Worm (Caenorhabditis elegans) whole organism, L1 larva: ENCODE results near the gene sru-21.

Source experiments
- C34B4.2 ChIP-seq: sonication (generic microtip); optimal IDR thresholded peaks from 2 replicates; lab custom pipeline; 2017; ENCODE audit warnings: mild to moderate bottlenecking, missing genetic modification characterization, missing compliant biosample characterization
- F16B12.6 ChIP-seq: fragments of 150-350 bp; optimal IDR thresholded peaks from 2 replicates; lab custom pipeline; 2014; ENCODE audit warnings: missing biosample characterization, missing genetic modification characterization
- ama-1 ChIP-seq: fragments of 150-350 bp; optimal IDR thresholded peaks from 2 replicates; lab custom pipeline; 2014
- ceh-8 ChIP-seq: fragments of 200-800 bp; sonication (Bioruptor generic); optimal IDR thresholded peaks from 2 replicates; lab custom pipeline; 2018; ENCODE audit warnings: mild to moderate bottlenecking, missing genetic modification characterization, moderate library complexity, missing compliant biosample characterization
- ceh-82 ChIP-seq, 3 experiments: fragments of 150-350 bp in 1 of 3; sonication (generic microtip) in 2 of 3; optimal IDR thresholded peaks; 2 replicates each; lab custom pipeline; 2014 to 2017; ENCODE audit warnings: missing biosample characterization in 3 of 3, missing genetic modification characterization in 3 of 3
- ceh-90 ChIP-seq: sonication (generic microtip); optimal IDR thresholded peaks from 2 replicates; lab custom pipeline; 2016; ENCODE audit warnings: missing genetic modification characterization, missing compliant biosample characterization
- egl-27 ChIP-seq, 2 experiments: fragments of 150-350 bp in 1 of 2; sonication (generic microtip); optimal IDR thresholded peaks; 3 replicates each; lab custom pipeline; 2017 to 2018; ENCODE audit warnings: missing biosample characterization in 2 of 2, missing genetic modification characterization in 2 of 2, missing genetic modification reagents in 2 of 2
- ets-5 ChIP-seq: fragments of 200-800 bp; sonication (Bioruptor generic); IDR thresholded peaks from 2 replicates; pipeline ENCODE4 v1.3.6; 2022; ENCODE audit warnings: missing genetic modification characterization, missing compliant biosample characterization
- fkh-4 ChIP-seq: sonication (generic microtip); optimal IDR thresholded peaks from 2 replicates; lab custom pipeline; 2016; ENCODE audit warnings: missing compliant biosample characterization, missing genetic modification characterization, borderline replicate concordance
- hlh-17 ChIP-seq: fragments of 200-800 bp; sonication (Bioruptor generic); optimal IDR thresholded peaks from 2 replicates; lab custom pipeline; 2018; ENCODE audit warnings: missing genetic modification characterization, mild to moderate bottlenecking, missing compliant biosample characterization, moderate library complexity, borderline replicate concordance
- hpl-2 ChIP-seq: fragments of 150-350 bp; optimal IDR thresholded peaks from 2 replicates; lab custom pipeline; 2014; ENCODE audit warnings: missing biosample characterization, missing genetic modification reagents, missing genetic modification characterization
- irx-1 ChIP-seq: sonication (generic microtip); optimal IDR thresholded peaks from 2 replicates; lab custom pipeline; 2016; ENCODE audit warnings: missing genetic modification characterization, missing compliant biosample characterization
- lin-13 ChIP-seq: fragments of 150-350 bp; optimal IDR thresholded peaks from 2 replicates; lab custom pipeline; 2014; ENCODE audit warnings: missing biosample characterization, missing genetic modification reagents, missing genetic modification characterization
- lin-14 ChIP-seq: fragments of 200-800 bp; sonication (Bioruptor generic); optimal IDR thresholded peaks from 2 replicates; lab custom pipeline; 2018; ENCODE audit warnings: mild to moderate bottlenecking, missing genetic modification characterization, moderate library complexity, missing compliant biosample characterization
- lin-39 ChIP-seq: fragments of 150-350 bp; optimal IDR thresholded peaks from 2 replicates; lab custom pipeline; 2014; ENCODE audit warnings: missing biosample characterization, missing genetic modification reagents, missing genetic modification characterization
- lsy-2 ChIP-seq, 2 experiments: fragments of 150-350 bp; optimal IDR thresholded peaks; 2 replicates each; lab custom pipeline; 2014; ENCODE audit warnings: missing biosample characterization in 2 of 2, missing genetic modification characterization in 2 of 2
- mab-9 ChIP-seq: fragments of 200-800 bp; sonication (Bioruptor generic); IDR thresholded peaks from 2 replicates; pipeline ENCODE4 v1.3.6; 2022; ENCODE audit warnings: missing genetic modification reagents, missing genetic modification characterization, missing compliant biosample characterization
- mdl-1 ChIP-seq, 2 experiments: fragments of 150-350 bp; optimal IDR thresholded peaks; 2 replicates each; lab custom pipeline; 2014 to 2017; ENCODE audit warnings: missing biosample characterization in 2 of 2, missing genetic modification characterization in 2 of 2, inconsistent platforms in 1 of 2
- mef-2 ChIP-seq: fragments of 150-350 bp; optimal IDR thresholded peaks from 2 replicates; lab custom pipeline; 2014; ENCODE audit warnings: missing biosample characterization, missing genetic modification characterization
- nhr-12 ChIP-seq: sonication (generic microtip); optimal IDR thresholded peaks from 2 replicates; lab custom pipeline; 2017; ENCODE audit warnings: missing biosample characterization, missing genetic modification characterization
- nhr-19 ChIP-seq: fragments of 200-800 bp; sonication (Bioruptor generic); conservative IDR thresholded peaks from 2 replicates; pipeline ENCODE4 v1.3.6; 2022; ENCODE audit warnings: missing genetic modification characterization, missing compliant biosample characterization
- nhr-20 ChIP-seq: sonication (generic microtip); optimal IDR thresholded peaks from 2 replicates; lab custom pipeline; 2016; ENCODE audit warnings: mild to moderate bottlenecking, missing genetic modification characterization, missing compliant biosample characterization
- nhr-237 ChIP-seq: fragments of 150-350 bp; optimal IDR thresholded peaks from 2 replicates; lab custom pipeline; 2014; ENCODE audit warnings: missing biosample characterization, missing genetic modification characterization
- nhr-47 ChIP-seq: sonication (generic microtip); optimal IDR thresholded peaks from 2 replicates; lab custom pipeline; 2016; ENCODE audit warnings: mild to moderate bottlenecking, missing genetic modification characterization, moderate library complexity, missing compliant biosample characterization
- nhr-76 ChIP-seq: sonication (generic microtip); optimal IDR thresholded peaks from 2 replicates; lab custom pipeline; 2017; ENCODE audit warnings: missing biosample characterization, missing genetic modification characterization
- nhr-85 ChIP-seq: sonication (generic microtip); peaks from one replicate; lab custom pipeline; 2016; ENCODE audit warnings: missing genetic modification characterization, inconsistent platforms, missing compliant biosample characterization
- nhr-90 ChIP-seq: sonication (generic microtip); optimal IDR thresholded peaks from 2 replicates; lab custom pipeline; 2016; ENCODE audit warnings: mild to moderate bottlenecking, missing genetic modification characterization, missing compliant biosample characterization; ENCODE audit not compliant: poor library complexity
- pag-3 ChIP-seq: sonication (generic microtip); optimal IDR thresholded peaks from 2 replicates; lab custom pipeline; 2017; ENCODE audit warnings: missing genetic modification characterization, mild to moderate bottlenecking, missing compliant biosample characterization, antibody characterized with exemption, borderline replicate concordance; ENCODE audit not compliant: insufficient read depth
- pax-3 ChIP-seq: fragments of 200-800 bp; sonication (Bioruptor generic); optimal IDR thresholded peaks from 2 replicates; lab custom pipeline; 2018; ENCODE audit warnings: mild to moderate bottlenecking, missing genetic modification characterization, moderate library complexity, missing compliant biosample characterization
- rnt-1 ChIP-seq: sonication (generic microtip); optimal IDR thresholded peaks from 2 replicates; lab custom pipeline; 2016; ENCODE audit warnings: mild to moderate bottlenecking, missing genetic modification characterization, moderate library complexity, missing compliant biosample characterization
- snpc-4 ChIP-seq: fragments of 150-350 bp; optimal IDR thresholded peaks from 2 replicates; lab custom pipeline; 2014; ENCODE audit warnings: missing biosample characterization, missing genetic modification characterization
- sox-4 ChIP-seq: sonication (generic microtip); optimal IDR thresholded peaks from 2 replicates; lab custom pipeline; 2016; ENCODE audit warnings: missing genetic modification characterization, missing compliant biosample characterization
- sup-37 ChIP-seq: fragments of 200-800 bp; sonication (Bioruptor generic); optimal IDR thresholded peaks from 2 replicates; lab custom pipeline; 2018; ENCODE audit warnings: mild to moderate bottlenecking, missing genetic modification characterization, missing compliant biosample characterization
- unc-30 ChIP-seq: sonication (generic microtip); optimal IDR thresholded peaks from 2 replicates; lab custom pipeline; 2017; ENCODE audit warnings: missing biosample characterization, missing genetic modification characterization
- vab-15 ChIP-seq: sonication (generic microtip); optimal IDR thresholded peaks from 2 replicates; lab custom pipeline; 2017; ENCODE audit warnings: missing genotype, mild to moderate bottlenecking, missing genetic modification characterization, missing compliant biosample characterization
- ztf-11 ChIP-seq, 2 experiments: sonication (generic microtip); optimal IDR thresholded peaks; 2 replicates each; lab custom pipeline; 2016 to 2017; ENCODE audit warnings: missing genetic modification characterization in 2 of 2, missing biosample characterization in 1 of 2, missing compliant biosample characterization in 1 of 2
- ztf-4 ChIP-seq: fragments of 150-350 bp; optimal IDR thresholded peaks from 2 replicates; lab custom pipeline; 2014; ENCODE audit warnings: missing biosample characterization, missing genetic modification characterization

sru-21 gene

ce11 chrIV:13623533-13623932, 3.0 kb upstream of the sru-21 start, which contains the start of gene C08F11.1:
Gene C08F11.1 (plus strand): TSS chrIV:13623833.
- TF ChIP-seq sup-37 (GFP tag; lab: Kevin White, UChicago) (no peak), pag-3 (tag; lab: Kevin White, UChicago) (no peak), nhr-76 (tag; lab: Kevin White, UChicago) (no peak), ceh-8 (no peak), fkh-4 (no peak), mdl-1 (tag; optimal IDR thresholded peaks at IDR 0.05; lab: Kevin White, UChicago) (no peak), nhr-90 (tag; lab: Kevin White, UChicago) (no peak), ceh-90 (no peak), lin-13 (GFP tag; lab: Kevin White, UChicago) (no peak), ama-1 (lab: Kevin White, UChicago) (no peak), ztf-11 (tag; optimal IDR thresholded peaks at IDR 0.05; lab: Kevin White, UChicago) (no peak), F16B12.6 (tag; lab: Kevin White, UChicago) (no peak), irx-1 (no peak), C34B4.2 (no peak), hlh-17 (no peak), lin-14 (GFP tag; lab: Kevin White, UChicago) (no peak)

DNA sequence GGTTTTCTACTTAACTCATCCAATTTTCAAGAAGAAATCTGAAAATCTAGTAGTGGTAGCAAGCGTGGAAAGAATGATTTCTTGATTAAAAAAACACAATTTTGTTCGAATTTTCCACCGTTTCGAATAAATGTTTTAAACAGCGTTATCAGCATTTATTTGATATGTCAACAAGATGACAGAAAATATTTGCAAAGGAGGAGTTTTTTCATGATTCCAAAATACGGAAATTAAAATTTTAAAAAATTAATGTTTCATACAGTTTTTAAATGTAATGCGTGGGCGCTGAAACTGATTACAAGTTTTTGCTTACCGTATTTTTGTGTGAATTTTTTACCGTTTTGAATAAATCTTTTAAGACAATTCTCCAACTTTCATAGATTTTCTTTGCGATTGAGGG, 6.0 kb downstream of the sru-21 start:
- TF ChIP-seq ztf-4 (tag; lab: Kevin White, UChicago), result no peak
- no peak for TF ChIP-seq unc-30 (tag; lab: Kevin White, UChicago)
- no peak for TF ChIP-seq ztf-11 (tag; optimal IDR thresholded peaks at IDR 0.05; lab: Kevin White, UChicago)
- no peak for TF ChIP-seq snpc-4 (tag; lab: Kevin White, UChicago)
- TF ChIP-seq nhr-12, result no peak

- TF ChIP-seq egl-27 (tag; optimal IDR thresholded peaks at IDR 0.05; lab: Kevin White, UChicago) (no peak), nhr-12 (no peak), hpl-2 (GFP tag; lab: Kevin White, UChicago) (no peak), lsy-2 (tag; optimal IDR thresholded peaks at IDR 0.05; lab: Kevin White, UChicago) (no peak), nhr-20 (tag; lab: Kevin White, UChicago) (no peak), nhr-19 (GFP tag; lab: Robert Waterston, UW) (no peak), nhr-76 (tag; lab: Kevin White, UChicago) (no peak), lin-39 (tag; lab: Kevin White, UChicago) (no peak), mdl-1 (tag; optimal IDR thresholded peaks at IDR 0.05; lab: Kevin White, UChicago) (no peak), nhr-237 (no peak), pax-3 (no peak), sox-4 (tag; lab: Kevin White, UChicago) (no peak), nhr-85 (tag; lab: Kevin White, UChicago) (no peak), F16B12.6 (tag; lab: Kevin White, UChicago) (no peak), lin-13 (GFP tag; lab: Kevin White, UChicago) (no peak), ets-5 (GFP tag; lab: Robert Waterston, UW) (no peak), mef-2 (no peak), nhr-47 (no peak)
- TF ChIP-seq, all 84 proteins: peak for 0
These were observed 6.6 kb downstream of the sru-21 start, which contains the start of gene fbxa-98 for ce11 chrIV:13633165-13633564. Gene fbxa-98 (plus strand): TSS chrIV:13633407.

DNA sequence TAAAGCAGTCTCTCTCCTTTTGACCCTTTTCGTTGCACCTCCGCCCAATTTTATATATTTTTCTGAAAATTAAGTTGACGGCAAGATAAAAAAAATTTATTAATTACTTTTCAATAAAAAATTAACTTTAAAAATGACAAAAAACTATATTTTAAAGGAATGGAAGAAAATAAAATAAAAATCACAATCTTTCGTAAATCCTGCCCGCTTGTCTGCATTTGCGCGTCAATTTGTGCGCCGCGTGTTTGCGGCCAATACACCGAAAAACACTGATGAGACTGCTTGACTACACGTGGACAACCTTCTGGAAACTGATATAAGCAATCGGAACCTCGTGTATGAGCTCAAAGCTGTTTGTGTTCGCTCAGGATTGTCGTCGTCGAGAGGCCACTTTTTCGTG, 10.4 kb downstream of the sru-21 start, which contains the start of gene C08F11.7:
Gene C08F11.7 (plus strand): TSS at position 301 of the 400 bp plus-strand sequence.
- TF ChIP-seq ceh-82 (tag; optimal IDR thresholded peaks at IDR 0.05; lab: Kevin White, UChicago), result no peak
- TF ChIP-seq rnt-1 (tag; lab: Kevin White, UChicago), result no peak
- TF ChIP-seq nhr-47, result no peak
- TF ChIP-seq F16B12.6 (tag; lab: Kevin White, UChicago), result no peak
- TF ChIP-seq vab-15 (tag; lab: Kevin White, UChicago), result no peak
- TF ChIP-seq mab-9 (GFP tag; lab: Robert Waterston, UW), result no peak
- no peak for TF ChIP-seq snpc-4 (tag; lab: Kevin White, UChicago)
